Fruit fly (Drosophila melanogaster) whole organism, prepupa: ENCODE results near the gene CG8765.

Experiments used
- CG10669 ChIP-seq: fragments of 200-800 bp; sonication (Bioruptor generic); optimal IDR thresholded peaks from 3 replicates; lab custom pipeline; 2018; ENCODE audit warnings: missing biosample characterization, mild to moderate bottlenecking, missing genetic modification characterization, moderate library complexity
- CG15336 ChIP-seq: fragments of 200-800 bp; sonication (Bioruptor generic); IDR thresholded peaks from 2 replicates; pipeline ENCODE4 v1.3.6; 2022; ENCODE audit warnings: missing biosample characterization, missing genetic modification characterization
- CG1621 ChIP-seq: fragments of 200-800 bp; sonication (Bioruptor generic); optimal IDR thresholded peaks from 3 replicates; lab custom pipeline; 2018; ENCODE audit warnings: missing biosample characterization, mild to moderate bottlenecking, missing genetic modification characterization
- CG32006 ChIP-seq: fragments of 200-800 bp; sonication (Bioruptor generic); optimal IDR thresholded peaks from 3 replicates; lab custom pipeline; 2017; ENCODE audit warnings: missing biosample characterization, mild to moderate bottlenecking, missing genetic modification characterization
- CG34406 ChIP-seq: fragments of 200-800 bp; sonication (Bioruptor generic); optimal IDR thresholded peaks from 3 replicates; lab custom pipeline; 2016; ENCODE audit warnings: missing biosample characterization, missing genetic modification characterization
- CG8319 ChIP-seq: fragments of 200-800 bp; sonication (Bioruptor generic); optimal IDR thresholded peaks from 3 replicates; lab custom pipeline; 2016; ENCODE audit warnings: missing biosample characterization, missing genetic modification characterization
- CG9139 ChIP-seq: fragments of 200-800 bp; sonication (Bioruptor generic); optimal IDR thresholded peaks from 3 replicates; lab custom pipeline; 2017; ENCODE audit warnings: missing biosample characterization, mild to moderate bottlenecking, missing genetic modification characterization
- Ets96B ChIP-seq: fragments of 200-800 bp; optimal IDR thresholded peaks from 2 replicates; lab custom pipeline; 2019; ENCODE audit warnings: missing biosample characterization, mild to moderate bottlenecking, missing genetic modification characterization, moderate library complexity
- Hr39 ChIP-seq: fragments of 200-800 bp; sonication (Bioruptor generic); optimal IDR thresholded peaks from 2 replicates; lab custom pipeline; 2016; ENCODE audit warnings: missing biosample characterization, missing genetic modification characterization
- dsx ChIP-seq: fragments of 200-800 bp; optimal IDR thresholded peaks from 3 replicates; lab custom pipeline; 2019; ENCODE audit warnings: missing biosample characterization, mild to moderate bottlenecking, missing genetic modification characterization, moderate library complexity; ENCODE audit not compliant: poor library complexity, severe bottlenecking
- fd85E ChIP-seq: fragments of 200-800 bp; sonication (Bioruptor generic); optimal IDR thresholded peaks from 3 replicates; lab custom pipeline; 2016; ENCODE audit warnings: missing biosample characterization, missing genetic modification characterization
- fkh ChIP-seq: fragments of 200-800 bp; sonication (Bioruptor generic); optimal IDR thresholded peaks from 3 replicates; lab custom pipeline; 2017; ENCODE audit warnings: missing biosample characterization, mild to moderate bottlenecking, missing genetic modification characterization, moderate library complexity
- spab ChIP-seq: fragments of 200-800 bp; sonication (Bioruptor generic); optimal IDR thresholded peaks from 2 replicates; lab custom pipeline; 2017; ENCODE audit warnings: missing biosample characterization, mild to moderate bottlenecking, missing genetic modification characterization, missing genetic modification reagents

- TF ChIP-seq CG8319 (GFP tag; lab: Kevin White, UChicago) (peak; percentile 25), fd85E (GFP tag; lab: Kevin White, UChicago) (no peak), CG15336 (GFP tag; lab: Robert Waterston, UW) (no peak), fkh (GFP tag; lab: Kevin White, UChicago) (no peak), Ets96B (peak; percentile 33), CG1621 (tag; lab: Kevin White, UChicago) (peak; percentile 17), CG34406 (GFP tag; lab: Kevin White, UChicago) (peak; percentile 43), CG9139 (GFP tag; lab: Kevin White, UChicago) (peak; percentile 34), CG10669 (GFP tag; lab: Kevin White, UChicago) (peak; percentile 37), CG32006 (GFP tag; lab: Kevin White, UChicago) (peak; percentile 29), spab (GFP tag; lab: Kevin White, UChicago) (no peak), Hr39 (GFP tag; lab: Kevin White, UChicago) (peak; percentile 45), dsx (GFP tag; lab: Kevin White, UChicago) (peak; percentile 3)
These were observed 9.2 kb upstream of the CG8765 start for dm6 chr3L:19696073-19696960.
